Comparison of ENCODE assay signal across 3 fruit fly cellular contexts in genomic region chr3R:14088887-14089567, dm6.
TF ChIP-seq lines count a peak whose summit lies in the region.

Npc2b (plus strand) TSS chr3R:14089517.

TF ChIP-seq in whole organism, embryonic, 481 proteins besides CTCF, POLR2A, EP300 and RAD21 (continued from another document and continues in another):
- TF ChIP-seq trh (GFP tag; optimal IDR thresholded peaks at IDR 0.05; lab: Kevin White, UChicago) = no peak
- TF ChIP-seq Six4 (GFP tag; optimal IDR thresholded peaks at IDR 0.05; lab: Kevin White, UChicago) = peak; percentile 7
- no peak for TF ChIP-seq CG31224 (GFP tag; IDR thresholded peaks at IDR 0.05; lab: Robert Waterston, UW)
- no peak for TF ChIP-seq Lpt (GFP tag; optimal IDR thresholded peaks at IDR 0.05; lab: Kevin White, UChicago)
- TF ChIP-seq MESR4 (GFP tag; optimal IDR thresholded peaks at IDR 0.05; lab: Kevin White, UChicago) = no peak
- 0 out of 2 replicates have a peak, but pooled peaks have one; percentile 21 for TF ChIP-seq al (GFP tag; IDR thresholded peaks at IDR 0.05; lab: Robert Waterston, UW)
- TF ChIP-seq dm (GFP tag; optimal IDR thresholded peaks at IDR 0.05; lab: Kevin White, UChicago) = no peak
- no peak for TF ChIP-seq CG6813 (GFP tag; optimal IDR thresholded peaks at IDR 0.05; lab: Kevin White, UChicago)
- peak; percentile 39 for TF ChIP-seq phol (tag; optimal IDR thresholded peaks at IDR 0.05; lab: Kevin White, UChicago)
- no peak for TF ChIP-seq CG30020 (tag; optimal IDR thresholded peaks at IDR 0.05; lab: Kevin White, UChicago)
- peak; percentile 95 for TF ChIP-seq CG15514 (GFP tag; optimal IDR thresholded peaks at IDR 0.05; lab: Kevin White, UChicago)
- TF ChIP-seq CG8359 (GFP tag; optimal IDR thresholded peaks at IDR 0.05; lab: Kevin White, UChicago; ENCODE audit: borderline replicate concordance) = peak; percentile 36
- TF ChIP-seq CG12299 (tag; optimal IDR thresholded peaks at IDR 0.05; lab: Kevin White, UChicago) = no peak
- no peak for TF ChIP-seq D (optimal IDR thresholded peaks at IDR 0.05; lab: Kevin White, UChicago)
- peak; percentile 26 for TF ChIP-seq D (GFP tag; optimal IDR thresholded peaks at IDR 0.05; lab: Kevin White, UChicago)
- TF ChIP-seq Fer3 (tag; optimal IDR thresholded peaks at IDR 0.05; lab: Kevin White, UChicago) = peak; percentile 55
- peak; percentile 56 for TF ChIP-seq CG10979 (tag; optimal IDR thresholded peaks at IDR 0.05; lab: Kevin White, UChicago)
- peak; percentile 54 to 86 for TF ChIP-seq Pdp1 (GFP tag; optimal IDR thresholded peaks at IDR 0.05; lab: Kevin White, UChicago)
- TF ChIP-seq CG3065 (GFP tag; optimal IDR thresholded peaks at IDR 0.05; lab: Kevin White, UChicago) = no peak
- TF ChIP-seq kah (GFP tag; optimal IDR thresholded peaks at IDR 0.05; lab: Kevin White, UChicago) = no peak
- no peak for TF ChIP-seq ham (GFP tag; IDR thresholded peaks at IDR 0.05; lab: Robert Waterston, UW)
- peak; percentile 49; the same call in 1 of the 2 replicates for TF ChIP-seq CG3847 (GFP tag; IDR thresholded peaks at IDR 0.05; lab: Robert Waterston, UW)
- TF ChIP-seq croc (GFP tag; conservative IDR thresholded peaks at IDR 0.05; lab: Robert Waterston, UW) = no peak
- TF ChIP-seq HmgZ (tag; optimal IDR thresholded peaks at IDR 0.05; lab: Kevin White, UChicago) = peak; percentile 79
- TF ChIP-seq crp (GFP tag; optimal IDR thresholded peaks at IDR 0.05; lab: Kevin White, UChicago) = no peak
- TF ChIP-seq Dad (GFP tag; optimal IDR thresholded peaks at IDR 0.05; lab: Kevin White, UChicago) = peak; percentile 20
- peak; percentile 65; the same call in 2 of the 3 replicates for TF ChIP-seq Opbp (GFP tag; IDR thresholded peaks at IDR 0.05; lab: Robert Waterston, UW; ENCODE audit: partially characterized antibody)
- no peak for TF ChIP-seq fd64A (GFP tag; optimal IDR thresholded peaks at IDR 0.05; lab: Kevin White, UChicago)
- TF ChIP-seq CG10147 (GFP tag; optimal IDR thresholded peaks at IDR 0.05; lab: Kevin White, UChicago) = no peak
- peak; percentile 37 for TF ChIP-seq CG4282 (GFP tag; optimal IDR thresholded peaks at IDR 0.05; lab: Kevin White, UChicago)
- no peak for TF ChIP-seq Hr39 (optimal IDR thresholded peaks at IDR 0.05; lab: Kevin White, UChicago)
- peak; percentile 43 for TF ChIP-seq Dp (GFP tag; optimal IDR thresholded peaks at IDR 0.05; lab: Kevin White, UChicago)
- TF ChIP-seq Neu2 (GFP tag; optimal IDR thresholded peaks at IDR 0.05; lab: Kevin White, UChicago; ENCODE audit: borderline replicate concordance) = no peak
- peak; percentile 55 for TF ChIP-seq CG1603 (tag; optimal IDR thresholded peaks at IDR 0.05; lab: Kevin White, UChicago)
- TF ChIP-seq CG8944 (GFP tag; optimal IDR thresholded peaks at IDR 0.05; lab: Kevin White, UChicago) = peak; percentile 62
- peak; percentile 54 for TF ChIP-seq CG7839 (tag; optimal IDR thresholded peaks at IDR 0.05; lab: Kevin White, UChicago)
- peak; percentile 31 for TF ChIP-seq fd102C (GFP tag; optimal IDR thresholded peaks at IDR 0.05; lab: Kevin White, UChicago)
- TF ChIP-seq CG8765 (GFP tag; IDR thresholded peaks at IDR 0.05; lab: Robert Waterston, UW) = no peak
- TF ChIP-seq tap (tag; optimal IDR thresholded peaks at IDR 0.05; lab: Kevin White, UChicago) = peak; percentile 30
- TF ChIP-seq emc (GFP tag; optimal IDR thresholded peaks at IDR 0.05; lab: Kevin White, UChicago) = no peak
- no peak for TF ChIP-seq CG4328 (GFP tag; optimal IDR thresholded peaks at IDR 0.05; lab: Kevin White, UChicago)
- peak; percentile 26; the same call in 1 of the 2 replicates for TF ChIP-seq CG14667 (GFP tag; IDR thresholded peaks at IDR 0.05; lab: Robert Waterston, UW)
- TF ChIP-seq CG2889 (GFP tag; IDR thresholded peaks at IDR 0.05; lab: Robert Waterston, UW) = no peak
- peak; percentile 53 for TF ChIP-seq fu2 (GFP tag; optimal IDR thresholded peaks at IDR 0.05; lab: Kevin White, UChicago)

TF ChIP-seq in whole organism, prepupa, 60 proteins besides CTCF, POLR2A, EP300 and RAD21 (continued from another document):
- peak; percentile 73 for TF ChIP-seq CG15336 (GFP tag; IDR thresholded peaks at IDR 0.05; lab: Robert Waterston, UW)
- peak; percentile 36 for TF ChIP-seq CG10631 (GFP tag; optimal IDR thresholded peaks at IDR 0.05; lab: Kevin White, UChicago)
- no peak for TF ChIP-seq eg (GFP tag; IDR thresholded peaks at IDR 0.05; lab: Robert Waterston, UW)
- TF ChIP-seq Hr38 (GFP tag; optimal IDR thresholded peaks at IDR 0.05; lab: Kevin White, UChicago) = no peak
- no peak for TF ChIP-seq Blimp-1 (GFP tag; optimal IDR thresholded peaks at IDR 0.05; lab: Kevin White, UChicago)
- TF ChIP-seq vri (GFP tag; optimal IDR thresholded peaks at IDR 0.05; lab: Kevin White, UChicago) = no peak
- TF ChIP-seq CG10669 (GFP tag; optimal IDR thresholded peaks at IDR 0.05; lab: Kevin White, UChicago) = no peak
- peak; percentile 31 for TF ChIP-seq fkh (GFP tag; optimal IDR thresholded peaks at IDR 0.05; lab: Kevin White, UChicago)
- no peak for TF ChIP-seq fd59A (GFP tag; optimal IDR thresholded peaks at IDR 0.05; lab: Kevin White, UChicago)
- peak; percentile 9 for TF ChIP-seq dac (GFP tag; optimal IDR thresholded peaks at IDR 0.05; lab: Kevin White, UChicago)
- no peak for TF ChIP-seq ss (GFP tag; optimal IDR thresholded peaks at IDR 0.05; lab: Kevin White, UChicago)
- TF ChIP-seq CG16779 (tag; optimal IDR thresholded peaks at IDR 0.05; lab: Kevin White, UChicago) = no peak
- no peak for TF ChIP-seq CG6163 (GFP tag; IDR thresholded peaks at IDR 0.05; lab: Robert Waterston, UW)
- peak; percentile 63 for TF ChIP-seq cyc (GFP tag; optimal IDR thresholded peaks at IDR 0.05; lab: Kevin White, UChicago)
- TF ChIP-seq CG7368 (GFP tag; optimal IDR thresholded peaks at IDR 0.05; lab: Kevin White, UChicago) = no peak
- no peak for TF ChIP-seq Sox15 (GFP tag; optimal IDR thresholded peaks at IDR 0.05; lab: Kevin White, UChicago)
- TF ChIP-seq CG3032 (tag; optimal IDR thresholded peaks at IDR 0.05; lab: Kevin White, UChicago) = peak; percentile 13
- peak in 1 of 2 experiments; percentile 6 for TF ChIP-seq salr (GFP tag; optimal IDR thresholded peaks at IDR 0.05; lab: Kevin White, UChicago)
- peak; percentile 73 for TF ChIP-seq CG31627 (GFP tag; optimal IDR thresholded peaks at IDR 0.05; lab: Kevin White, UChicago)
- TF ChIP-seq CG6854 (GFP tag; optimal IDR thresholded peaks at IDR 0.05; lab: Kevin White, UChicago) = no peak
- TF ChIP-seq esn (GFP tag; optimal IDR thresholded peaks at IDR 0.05; lab: Kevin White, UChicago) = peak; percentile 53
- no peak for TF ChIP-seq CG11762 (GFP tag; optimal IDR thresholded peaks at IDR 0.05; lab: Kevin White, UChicago; ENCODE audit: insufficient read depth)
- TF ChIP-seq Hr4 (GFP tag; optimal IDR thresholded peaks at IDR 0.05; lab: Kevin White, UChicago) = peak; percentile 58
- TF ChIP-seq Ets96B (tag; optimal IDR thresholded peaks at IDR 0.05; lab: Kevin White, UChicago) = peak; percentile 24
- peak; percentile 91 for TF ChIP-seq Eip78C (GFP tag; lab: Kevin White, UChicago)
- TF ChIP-seq Eip93F (GFP tag; optimal IDR thresholded peaks at IDR 0.05; lab: Kevin White, UChicago) = no peak
- TF ChIP-seq Eip75B (GFP tag; optimal IDR thresholded peaks at IDR 0.05; lab: Kevin White, UChicago) = peak; percentile 60
- TF ChIP-seq pdm3 (GFP tag; optimal IDR thresholded peaks at IDR 0.05; lab: Kevin White, UChicago) = peak; percentile 45
- TF ChIP-seq CG8319 (GFP tag; optimal IDR thresholded peaks at IDR 0.05; lab: Kevin White, UChicago) = no peak
- peak; percentile 48 for TF ChIP-seq achi (GFP tag; optimal IDR thresholded peaks at IDR 0.05; lab: Kevin White, UChicago)
- TF ChIP-seq CG4318 (GFP tag; optimal IDR thresholded peaks at IDR 0.05; lab: Kevin White, UChicago) = peak; percentile 27
- TF ChIP-seq Sox14 (GFP tag; optimal IDR thresholded peaks at IDR 0.05; lab: Kevin White, UChicago) = peak; percentile 63
- TF ChIP-seq Hr39 (GFP tag; optimal IDR thresholded peaks at IDR 0.05; lab: Kevin White, UChicago) = peak; percentile 66
- TF ChIP-seq topi (GFP tag; optimal IDR thresholded peaks at IDR 0.05; lab: Kevin White, UChicago) = peak; percentile 30
- no peak for TF ChIP-seq dsx (GFP tag; optimal IDR thresholded peaks at IDR 0.05; lab: Kevin White, UChicago; ENCODE audit: poor library complexity, severe bottlenecking)
- TF ChIP-seq CG8632 (GFP tag; optimal IDR thresholded peaks at IDR 0.05; lab: Kevin White, UChicago) = peak; percentile 25
- TF ChIP-seq net (GFP tag; optimal IDR thresholded peaks at IDR 0.05; lab: Kevin White, UChicago) = peak; percentile 49
- TF ChIP-seq spab (GFP tag; optimal IDR thresholded peaks at IDR 0.05; lab: Kevin White, UChicago) = peak; percentile 13
- TF ChIP-seq CG6808 (GFP tag; optimal IDR thresholded peaks at IDR 0.05; lab: Kevin White, UChicago) = no peak
- TF ChIP-seq svp (GFP tag; lab: Kevin White, UChicago) = peak; percentile 78

TF ChIP-seq in whole organism, wandering third instar larva, 38 proteins besides CTCF, POLR2A, EP300 and RAD21 (continued from another document):
- no peak for TF ChIP-seq CG32264 (GFP tag; optimal IDR thresholded peaks at IDR 0.05; lab: Kevin White, UChicago)
TF ChIP-seq in whole organism, wandering third instar larva: peak in this region for 14.
